Fruit fly (Drosophila melanogaster): ENCODE data around the gene CG5439.

CG5439 gene

DNA sequence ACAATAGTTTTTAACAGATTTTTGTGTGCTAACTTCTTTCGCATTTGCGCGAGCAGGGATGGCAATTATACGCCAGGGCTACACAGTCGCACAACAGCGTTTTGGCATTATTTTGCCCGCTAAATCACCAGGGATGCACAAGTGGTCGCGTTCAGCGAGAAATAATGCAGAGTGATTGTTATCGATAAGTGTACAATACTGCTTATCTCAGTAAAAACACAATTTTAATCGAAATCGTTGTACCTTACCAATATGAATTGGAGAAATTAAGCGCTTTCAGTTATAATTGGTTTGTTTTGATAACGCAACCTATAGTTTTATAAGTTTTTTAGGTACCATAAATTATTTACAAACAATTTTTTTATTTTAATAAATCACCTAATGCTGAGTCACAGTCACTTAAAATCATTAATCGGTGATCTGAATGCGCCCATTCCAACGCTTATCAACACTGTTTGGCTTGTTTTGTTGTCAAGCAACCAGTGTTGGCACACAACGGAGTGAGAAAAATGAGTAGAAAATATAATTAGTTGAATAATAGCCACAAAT lies at the start of gene CG5439, which contains the start of gene Sfmbt:
Gene CG5439 (plus strand): TSS at position 450 of the 549 bp plus-strand sequence.
Gene Sfmbt (minus strand): TSS at position 85 of the 549 bp plus-strand sequence.
- TF ChIP-seq CG14711 (tag; optimal IDR thresholded peaks at IDR 0.05): peak; percentile 74
- TF ChIP-seq ovo (GFP tag; optimal IDR thresholded peaks at IDR 0.05): peak; percentile 74
- peak; percentile 88 for TF ChIP-seq Hr96 (GFP tag; optimal IDR thresholded peaks at IDR 0.05)
- no peak for TF ChIP-seq kay (GFP tag; ENCODE audit: borderline replicate concordance)
- peak; percentile 82 for TF ChIP-seq CG33017 (tag; optimal IDR thresholded peaks at IDR 0.05)
- peak; percentile 57 for TF ChIP-seq cic (GFP tag; optimal IDR thresholded peaks at IDR 0.05)
- peak; percentile 93 for TF ChIP-seq tj (GFP tag; optimal IDR thresholded peaks at IDR 0.05)
- TF ChIP-seq toe (GFP tag; optimal IDR thresholded peaks at IDR 0.05): peak; percentile 95
- peak; percentile 83 for TF ChIP-seq CG7101 (tag; optimal IDR thresholded peaks at IDR 0.05)
- TF ChIP-seq CG1620 (GFP tag; optimal IDR thresholded peaks at IDR 0.05): peak; percentile 91
- TF ChIP-seq Crg-1 (GFP tag; optimal IDR thresholded peaks at IDR 0.05): peak; percentile 83
- peak; percentile 85 for TF ChIP-seq bab1 (GFP tag; optimal IDR thresholded peaks at IDR 0.05)
- peak; percentile 81 for TF ChIP-seq Mnt (GFP tag; optimal IDR thresholded peaks at IDR 0.05)
- no peak for TF ChIP-seq CG5204 (GFP tag; optimal IDR thresholded peaks at IDR 0.05)
- TF ChIP-seq cnc (optimal IDR thresholded peaks at IDR 0.05): peak in 1 of 2 experiments; percentile 80
- peak; percentile 82 for TF ChIP-seq CG7045 (GFP tag; optimal IDR thresholded peaks at IDR 0.05)
- TF ChIP-seq CG12768 (GFP tag; optimal IDR thresholded peaks at IDR 0.05): peak; percentile 85
- peak; percentile 88 for TF ChIP-seq Clk (GFP tag; optimal IDR thresholded peaks at IDR 0.05)
- TF ChIP-seq pad (GFP tag; optimal IDR thresholded peaks at IDR 0.05): peak; percentile 80
- TF ChIP-seq CG11617 (GFP tag; optimal IDR thresholded peaks at IDR 0.05): peak; percentile 88

DNA sequence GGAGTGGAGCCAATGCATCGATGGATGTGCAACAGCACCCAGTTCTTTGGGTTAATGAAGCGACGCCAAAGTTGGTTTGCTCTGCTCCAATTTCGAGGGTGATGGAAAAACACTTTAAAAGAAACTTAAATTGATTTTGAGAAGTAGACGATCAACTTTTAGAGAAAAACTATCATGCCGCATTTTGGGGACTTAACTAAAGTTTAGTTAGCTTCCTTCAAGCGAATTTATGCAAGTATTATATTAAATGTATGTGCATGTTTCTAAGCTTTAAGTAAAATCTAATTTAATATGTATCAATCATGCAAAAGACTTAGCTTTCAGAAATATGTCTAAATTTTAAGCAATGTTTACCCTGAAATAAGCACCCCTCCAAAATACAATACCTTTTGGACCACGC lies 46.7 kb upstream of the CG5439 start, which contains the start of gene CG5122:
Gene CG5122 (plus strand): TSS at position 301 of the 400 bp plus-strand sequence.
- TF ChIP-seq Mnt (GFP tag; optimal IDR thresholded peaks at IDR 0.05) (no peak), toe (GFP tag; optimal IDR thresholded peaks at IDR 0.05) (no peak), cnc (optimal IDR thresholded peaks at IDR 0.05) (no peak), Clk (GFP tag; optimal IDR thresholded peaks at IDR 0.05) (no peak)

DNA sequence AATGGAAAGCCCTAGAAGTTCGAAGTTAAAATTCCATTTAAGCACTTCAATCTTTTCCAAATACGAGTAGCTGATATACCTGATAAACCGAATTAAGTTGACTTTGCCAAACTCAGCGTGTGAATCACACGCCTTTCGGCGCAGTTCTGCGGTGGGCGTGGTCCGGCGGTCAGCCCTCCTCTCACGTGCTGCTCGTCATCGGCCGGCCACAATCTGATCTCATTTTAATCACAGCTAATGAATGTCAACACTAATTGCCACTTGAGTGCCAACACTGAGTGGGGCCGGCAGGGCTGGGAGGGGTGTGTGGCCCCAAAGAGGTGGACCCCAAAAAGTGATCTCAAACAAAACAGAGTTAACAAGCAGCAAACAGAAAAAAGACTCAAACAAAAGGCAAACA lies 41.0 kb upstream of the CG5439 start:
- no peak for TF ChIP-seq CG7101 (tag; optimal IDR thresholded peaks at IDR 0.05)

DNA sequence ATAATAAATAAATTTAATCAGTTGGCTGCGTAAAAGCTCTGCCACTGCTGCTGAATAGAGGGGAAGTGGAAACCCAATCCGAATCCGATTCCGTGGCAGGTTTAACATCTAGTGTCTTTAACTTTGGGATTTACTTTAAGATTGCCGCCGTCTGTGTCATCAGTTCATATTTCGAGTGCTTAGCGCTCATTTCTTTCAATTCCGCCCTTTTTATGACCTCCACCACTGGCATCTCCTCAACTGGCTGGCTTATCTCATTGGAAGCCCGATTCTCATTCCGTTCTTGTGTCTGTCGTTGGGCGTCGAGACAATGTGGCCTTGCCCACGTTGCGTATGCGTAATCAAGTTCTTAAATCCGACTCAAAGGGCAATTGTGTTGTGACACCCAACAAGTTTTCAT lies 36.1 kb upstream of the CG5439 start:
- TF ChIP-seq cic (GFP tag; optimal IDR thresholded peaks at IDR 0.05) (no peak), Crg-1 (GFP tag; optimal IDR thresholded peaks at IDR 0.05) (no peak), Mnt (GFP tag; optimal IDR thresholded peaks at IDR 0.05) (no peak), CG33017 (tag; optimal IDR thresholded peaks at IDR 0.05) (no peak), Hr96 (GFP tag; optimal IDR thresholded peaks at IDR 0.05) (no peak), CG7101 (tag; optimal IDR thresholded peaks at IDR 0.05) (no peak), Clk (GFP tag; optimal IDR thresholded peaks at IDR 0.05) (no peak), kay (GFP tag; ENCODE audit: borderline replicate concordance) (no peak), toe (GFP tag; optimal IDR thresholded peaks at IDR 0.05) (no peak), CG5204 (GFP tag; optimal IDR thresholded peaks at IDR 0.05) (no peak)

DNA sequence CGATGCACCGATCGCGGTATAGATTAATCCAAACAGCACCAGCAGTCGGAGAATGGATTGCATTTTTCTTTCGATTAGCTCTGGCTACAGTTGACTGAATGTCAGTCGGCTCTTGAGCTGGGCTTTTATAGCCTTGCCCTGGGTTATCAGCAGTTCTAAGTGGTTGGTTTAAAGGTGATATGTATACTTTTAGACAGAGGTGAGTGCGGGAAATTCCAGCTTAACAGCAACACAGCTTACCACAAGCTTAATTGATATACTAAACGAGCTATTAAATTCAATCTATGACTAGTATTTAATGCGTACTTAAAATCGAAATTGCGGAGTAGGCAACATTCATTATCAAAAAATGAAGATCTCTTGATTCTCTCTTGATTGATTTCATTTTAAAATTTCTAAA lies 34.1 kb upstream of the CG5439 start, which contains the start of gene CG9928:
Gene CG9928 (minus strand): TSS at position 101 of the 400 bp plus-strand sequence.
- TF ChIP-seq toe (GFP tag; optimal IDR thresholded peaks at IDR 0.05) (no peak), Crg-1 (GFP tag; optimal IDR thresholded peaks at IDR 0.05) (no peak), Clk (GFP tag; optimal IDR thresholded peaks at IDR 0.05) (no peak), pad (GFP tag; optimal IDR thresholded peaks at IDR 0.05) (no peak), Hr96 (GFP tag; optimal IDR thresholded peaks at IDR 0.05) (no peak), kay (GFP tag; ENCODE audit: borderline replicate concordance) (no peak)

DNA sequence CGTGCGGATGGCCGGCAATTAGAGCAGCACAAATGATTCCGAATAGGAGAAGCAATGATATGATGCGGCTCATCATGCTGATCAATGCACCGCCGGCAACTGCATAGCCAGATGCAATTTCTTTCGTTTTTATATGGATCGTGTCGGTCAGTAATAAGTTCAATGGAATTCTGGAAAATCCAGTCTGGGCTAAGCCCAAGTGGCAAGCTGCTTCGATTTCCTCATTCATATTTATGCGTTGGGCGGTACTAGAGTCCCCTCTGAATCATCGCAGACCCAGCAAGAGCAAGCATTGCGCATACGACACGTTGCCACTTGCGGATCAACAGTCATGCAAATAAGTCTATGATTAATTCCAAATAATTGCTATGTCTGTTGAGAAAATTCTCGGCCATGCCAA lies 33.4 kb upstream of the CG5439 start, which contains the start of gene CG16978:
Gene CG16978 (minus strand): TSS at position 101 of the 400 bp plus-strand sequence.
- TF ChIP-seq cic (GFP tag; optimal IDR thresholded peaks at IDR 0.05): no peak
- no peak for TF ChIP-seq CG7045 (GFP tag; optimal IDR thresholded peaks at IDR 0.05)
- no peak for TF ChIP-seq CG5204 (GFP tag; optimal IDR thresholded peaks at IDR 0.05)
- TF ChIP-seq ovo (GFP tag; optimal IDR thresholded peaks at IDR 0.05): no peak

DNA sequence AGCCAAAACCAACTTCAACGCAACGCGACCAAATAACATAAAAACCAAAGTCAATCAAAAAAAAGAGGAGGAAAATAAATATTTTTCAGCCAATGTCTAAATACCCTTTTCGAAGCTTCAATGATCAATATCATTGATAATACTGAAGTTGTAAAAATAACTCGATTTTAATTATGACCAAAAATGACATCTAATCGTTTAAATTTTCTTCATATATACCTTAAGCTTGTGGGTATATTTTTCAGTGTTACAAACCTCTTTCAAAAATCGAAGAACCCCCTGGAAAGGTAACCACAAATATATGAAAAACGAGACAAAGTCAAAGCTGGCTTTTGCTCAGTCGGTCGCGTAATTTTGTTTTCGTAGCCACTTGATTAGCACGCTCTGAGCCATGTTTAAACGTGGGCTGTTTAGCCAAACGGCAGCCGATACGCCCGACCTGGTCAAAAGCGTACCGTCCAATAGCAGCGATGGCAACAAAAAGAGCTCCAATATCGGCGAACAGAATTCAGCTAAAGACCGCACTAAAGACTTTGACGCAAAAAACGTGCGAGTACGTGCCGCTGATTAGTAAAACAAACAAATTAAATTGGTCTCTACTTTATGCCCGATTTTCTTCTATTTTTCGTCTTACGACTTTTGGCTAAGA lies 31.8 kb upstream of the CG5439 start:
- TF ChIP-seq bab1 (GFP tag; optimal IDR thresholded peaks at IDR 0.05) (peak; percentile 77), tj (GFP tag; optimal IDR thresholded peaks at IDR 0.05) (no peak), CG12768 (GFP tag; optimal IDR thresholded peaks at IDR 0.05) (no peak), kay (GFP tag; ENCODE audit: borderline replicate concordance) (no peak)

All from whole organism, adult.